Fruit fly (Drosophila melanogaster) whole organism, embryonic: ENCODE results near the gene CG13138.

ENCODE experiments used
- CG10209 ChIP-seq: fragments of 200-800 bp; sonication (Bioruptor generic); optimal IDR thresholded peaks from 3 replicates; lab custom pipeline; 2017; ENCODE audit warnings: missing biosample characterization, mild to moderate bottlenecking, missing genetic modification characterization, missing genetic modification reagents
- CG1024 ChIP-seq: fragments of 200-800 bp; sonication (Bioruptor generic); IDR thresholded peaks from 2 replicates; pipeline ENCODE4 v1.3.6; 2022; ENCODE audit warnings: missing biosample characterization, missing genetic modification characterization
- CG11456 ChIP-seq: fragments of 200-800 bp; sonication (Bioruptor generic); IDR thresholded peaks from 3 replicates; pipeline ENCODE4 v1.3.6; 2022; ENCODE audit warnings: missing biosample characterization, missing genetic modification characterization
- CG12744 ChIP-seq: fragments of 200-800 bp; sonication (Bioruptor generic); optimal IDR thresholded peaks from 2 replicates; lab custom pipeline; 2016; ENCODE audit warnings: missing biosample characterization, missing genetic modification characterization
- CG13287 ChIP-seq: fragments of 200-800 bp; sonication (Bioruptor generic); IDR thresholded peaks from 2 replicates; pipeline ENCODE4 v1.3.6; 2022; ENCODE audit warnings: missing biosample characterization, missing genetic modification characterization; ENCODE audit not compliant: partially characterized antibody
- CG14710 ChIP-seq: fragments of 200-800 bp; sonication (Bioruptor generic); optimal IDR thresholded peaks from 3 replicates; lab custom pipeline; 2019; ENCODE audit warnings: missing biosample characterization, mild to moderate bottlenecking, missing genetic modification characterization, moderate library complexity
- CG15514 ChIP-seq: fragments of 200-800 bp; sonication (Bioruptor generic); optimal IDR thresholded peaks from 3 replicates; lab custom pipeline; 2017; ENCODE audit warnings: missing biosample characterization, missing genetic modification characterization, mild to moderate bottlenecking, moderate library complexity, missing genetic modification reagents
- CG1603 ChIP-seq: fragments of 200-800 bp; sonication (Bioruptor generic); optimal IDR thresholded peaks from 2 replicates; lab custom pipeline; 2019; ENCODE audit warnings: missing biosample characterization, mild to moderate bottlenecking, missing genetic modification characterization, moderate library complexity
- CG16779 ChIP-seq: fragments of 200-800 bp; sonication (Bioruptor generic); IDR thresholded peaks from 2 replicates; pipeline ENCODE4 v1.3.6; 2022; ENCODE audit warnings: missing biosample characterization, missing genetic modification characterization
- CG1832 ChIP-seq: fragments of 200-800 bp; sonication (Bioruptor generic); optimal IDR thresholded peaks from 2 replicates; lab custom pipeline; 2017; ENCODE audit warnings: missing biosample characterization, mild to moderate bottlenecking, missing genetic modification characterization, inconsistent platforms
- CG2116 ChIP-seq: fragments of 200-800 bp; sonication (Bioruptor generic); optimal IDR thresholded peaks from 3 replicates; lab custom pipeline; 2018; ENCODE audit warnings: missing biosample characterization, mild to moderate bottlenecking, missing genetic modification characterization
- CG2889 ChIP-seq: fragments of 200-800 bp; sonication (Bioruptor generic); IDR thresholded peaks from 3 replicates; pipeline ENCODE4 v1.3.6; 2022; ENCODE audit warnings: missing biosample characterization, missing genetic modification characterization
- CG4404 ChIP-seq: fragments of 200-800 bp; sonication (Bioruptor generic); IDR thresholded peaks from 2 replicates; pipeline ENCODE4 v1.3.6; 2022; ENCODE audit warnings: missing biosample characterization, missing genetic modification characterization
- CG5245 ChIP-seq: fragments of 200-800 bp; sonication (Bioruptor generic); optimal IDR thresholded peaks from 3 replicates; lab custom pipeline; 2016; ENCODE audit warnings: missing biosample characterization, missing genetic modification characterization
- CG8290 ChIP-seq, 3 experiments: fragments of 200-800 bp; sonication (Bioruptor generic); optimal IDR thresholded peaks; 2 replicates each; lab custom pipeline; 2016 to 2019; ENCODE audit warnings: missing biosample characterization in 3 of 3, missing genetic modification characterization in 3 of 3, mild to moderate bottlenecking in 2 of 3, moderate library complexity in 1 of 3
- CG9797 ChIP-seq: fragments of 200-800 bp; sonication (Bioruptor generic); optimal IDR thresholded peaks from 3 replicates; lab custom pipeline; 2018; ENCODE audit warnings: missing biosample characterization, mild to moderate bottlenecking, missing genetic modification characterization
- Dp ChIP-seq: fragments of 200-800 bp; sonication (Bioruptor generic); optimal IDR thresholded peaks from 2 replicates; lab custom pipeline; 2018; ENCODE audit warnings: missing biosample characterization, mild to moderate bottlenecking, missing genetic modification characterization, moderate library complexity
- E2f1 ChIP-seq: fragments of 200-800 bp; sonication (Bioruptor generic); IDR thresholded peaks from 2 replicates; pipeline ENCODE4 v1.3.6; 2022; ENCODE audit warnings: missing biosample characterization, missing genetic modification characterization
- E2f2 ChIP-seq: fragments of 200-800 bp; sonication (Bioruptor generic); IDR thresholded peaks from 2 replicates; pipeline ENCODE4 v1.3.6; 2022; ENCODE audit warnings: missing biosample characterization, missing genetic modification characterization
- Ets97D ChIP-seq: fragments of 200-800 bp; sonication (Bioruptor generic); optimal IDR thresholded peaks from 3 replicates; lab custom pipeline; 2016; ENCODE audit warnings: missing biosample characterization, missing genetic modification characterization
- HLH54F ChIP-seq: fragments of 200-800 bp; sonication (Bioruptor generic); optimal IDR thresholded peaks from 3 replicates; lab custom pipeline; 2016; ENCODE audit warnings: missing biosample characterization, missing genetic modification characterization
- Hr78 ChIP-seq, 2 experiments: fragments of 200-800 bp in 1 of 2; fragments of >200 bp in 1 of 2; sonication (Bioruptor generic) in 1 of 2; optimal IDR thresholded peaks; 2 replicates each; lab custom pipeline; 2017 to 2019; ENCODE audit warnings: missing biosample characterization in 2 of 2, missing genetic modification characterization in 2 of 2, mild to moderate bottlenecking in 1 of 2, moderate library complexity in 1 of 2
- MBD-R2 ChIP-seq: fragments of 200-800 bp; sonication (Bioruptor generic); IDR thresholded peaks from 2 replicates; pipeline ENCODE4 v1.3.6; 2022; ENCODE audit warnings: missing biosample characterization, missing genetic modification characterization
- MESR4 ChIP-seq: fragments of 200-800 bp; sonication (Bioruptor generic); optimal IDR thresholded peaks from 2 replicates; lab custom pipeline; 2018; ENCODE audit warnings: missing biosample characterization, mild to moderate bottlenecking, missing genetic modification characterization, moderate library complexity
- Med ChIP-seq: fragments of 200-800 bp; sonication (Bioruptor generic); peaks from one replicate; lab custom pipeline; 2016; ENCODE audit warnings: missing biosample characterization, missing genetic modification characterization, mild to moderate bottlenecking, inconsistent platforms, moderate library complexity
- Nf-YB ChIP-seq: fragments of 200-800 bp; sonication (Bioruptor generic); optimal IDR thresholded peaks from 3 replicates; lab custom pipeline; 2019; ENCODE audit warnings: missing biosample characterization, mild to moderate bottlenecking, missing genetic modification characterization, moderate library complexity
- Opbp ChIP-seq: fragments of 200-800 bp; sonication (Bioruptor generic); IDR thresholded peaks from 3 replicates; pipeline ENCODE4 v1.3.6; 2022; ENCODE audit warnings: missing biosample characterization, missing genetic modification characterization; ENCODE audit not compliant: partially characterized antibody
- Rx ChIP-seq: fragments of 200-800 bp; sonication (Bioruptor generic); IDR thresholded peaks from 2 replicates; pipeline ENCODE4 v1.3.6; 2022; ENCODE audit warnings: missing biosample characterization, missing genetic modification characterization
- Taf1 ChIP-seq: fragments of 200-800 bp; sonication (Bioruptor generic); IDR thresholded peaks from 2 replicates; pipeline ENCODE4 v1.3.6; 2022; ENCODE audit warnings: missing biosample characterization, missing genetic modification characterization
- bcd ChIP-seq: fragments of 200-800 bp; sonication (Bioruptor generic); optimal IDR thresholded peaks from 2 replicates; lab custom pipeline; 2017; ENCODE audit warnings: missing biosample characterization, mild to moderate bottlenecking, missing genetic modification characterization
- chif ChIP-seq, 2 experiments: fragments of 200-800 bp; sonication (Bioruptor generic); optimal IDR thresholded peaks; 3 replicates each; lab custom pipeline; 2016; ENCODE audit warnings: missing biosample characterization in 2 of 2, missing genetic modification characterization in 2 of 2
- chinmo ChIP-seq: fragments of 200-800 bp; sonication (Bioruptor generic); IDR thresholded peaks from 4 replicates; pipeline ENCODE4 v1.3.6; 2022; ENCODE audit warnings: missing biosample characterization, missing genetic modification characterization; ENCODE audit not compliant: partially characterized antibody
- ci ChIP-seq: fragments of 200-800 bp; sonication (Bioruptor generic); IDR thresholded peaks from 3 replicates; pipeline ENCODE4 v1.3.6; 2022; ENCODE audit warnings: missing biosample characterization, missing genetic modification characterization
- da ChIP-seq: fragments of 200-800 bp; sonication (Bioruptor generic); optimal IDR thresholded peaks from 2 replicates; lab custom pipeline; 2016; ENCODE audit warnings: missing biosample characterization, missing genetic modification characterization
- fru ChIP-seq: fragments of >200 bp; optimal IDR thresholded peaks from 2 replicates; lab custom pipeline; 2017
- gfzf ChIP-seq: fragments of 200-800 bp; sonication (Bioruptor generic); optimal IDR thresholded peaks from 2 replicates; lab custom pipeline; 2016; ENCODE audit warnings: missing biosample characterization, mild to moderate bottlenecking, missing genetic modification characterization, moderate library complexity
- ham ChIP-seq: fragments of 200-800 bp; sonication (Bioruptor generic); IDR thresholded peaks from 2 replicates; pipeline ENCODE4 v1.3.6; 2022; ENCODE audit warnings: missing biosample characterization, missing genetic modification characterization
- hth ChIP-seq: fragments of >200 bp; optimal IDR thresholded peaks from 2 replicates; lab custom pipeline; 2017; ENCODE audit warnings: inconsistent platforms
- ind ChIP-seq: fragments of 200-800 bp; sonication (Bioruptor generic); optimal IDR thresholded peaks from 3 replicates; lab custom pipeline; 2016; ENCODE audit warnings: missing biosample characterization, missing genetic modification characterization
- jumu ChIP-seq: fragments of 200-800 bp; sonication (Bioruptor generic); optimal IDR thresholded peaks from 3 replicates; lab custom pipeline; 2016; ENCODE audit warnings: missing biosample characterization, missing genetic modification characterization
- pan ChIP-seq, 4 experiments: fragments of >200 bp in 3 of 4; fragments of 200-800 bp in 1 of 4; sonication (Bioruptor generic) in 1 of 4; optimal IDR thresholded peaks in 3 of 4; IDR thresholded peaks in 1 of 4; 2 replicates each; pipeline versions ENCODE4 v1.3.6 to Lab custom; 2017 to 2022; ENCODE audit warnings: missing biosample characterization in 2 of 4, missing genetic modification characterization in 2 of 4, mixed read lengths in 1 of 4
- pfk ChIP-seq: fragments of 200-800 bp; sonication (Bioruptor generic); optimal IDR thresholded peaks from 2 replicates; lab custom pipeline; 2018; ENCODE audit warnings: missing biosample characterization, mild to moderate bottlenecking, missing genetic modification characterization, moderate library complexity
- row ChIP-seq: fragments of 200-800 bp; sonication (Bioruptor generic); IDR thresholded peaks from 3 replicates; pipeline ENCODE4 v1.3.6; 2022; ENCODE audit warnings: missing biosample characterization, missing genetic modification characterization
- sens ChIP-seq: fragments of 200-800 bp; sonication (Bioruptor generic); peaks from one replicate; lab custom pipeline; 2016; ENCODE audit warnings: missing biosample characterization, missing genetic modification characterization
- seq ChIP-seq: fragments of 200-800 bp; sonication (Bioruptor generic); IDR thresholded peaks from 2 replicates; pipeline ENCODE4 v1.3.6; 2022; ENCODE audit warnings: missing biosample characterization, missing genetic modification characterization
- slbo ChIP-seq: fragments of 200-800 bp; sonication (Bioruptor generic); IDR thresholded peaks from 2 replicates; pipeline ENCODE4 v1.3.6; 2022; ENCODE audit warnings: missing biosample characterization, missing genetic modification characterization
- sob ChIP-seq: fragments of 200-800 bp; sonication (Bioruptor generic); IDR thresholded peaks from 2 replicates; pipeline ENCODE4 v1.3.6; 2022; ENCODE audit warnings: missing biosample characterization, missing genetic modification characterization
- stwl ChIP-seq: fragments of 200-800 bp; sonication (Bioruptor generic); optimal IDR thresholded peaks from 3 replicates; lab custom pipeline; 2018; ENCODE audit warnings: missing biosample characterization, mild to moderate bottlenecking, missing genetic modification characterization, moderate library complexity
- tll ChIP-seq, 2 experiments: fragments of 200-800 bp in 1 of 2; fragments of >200 bp in 1 of 2; sonication (Bioruptor generic) in 1 of 2; optimal IDR thresholded peaks; 2 replicates each; lab custom pipeline; 2017 to 2019; ENCODE audit warnings: missing biosample characterization in 2 of 2, missing genetic modification characterization in 2 of 2, mild to moderate bottlenecking in 1 of 2, moderate library complexity in 1 of 2
- trem ChIP-seq: fragments of 200-800 bp; optimal IDR thresholded peaks from 3 replicates; lab custom pipeline; 2019; ENCODE audit warnings: missing biosample characterization, mild to moderate bottlenecking, missing genetic modification characterization, moderate library complexity
- twi ChIP-seq: fragments of 200-800 bp; optimal IDR thresholded peaks from 2 replicates; lab custom pipeline; 2019; ENCODE audit warnings: missing biosample characterization, mild to moderate bottlenecking, missing genetic modification characterization, moderate library complexity

CG13138 gene

DNA sequence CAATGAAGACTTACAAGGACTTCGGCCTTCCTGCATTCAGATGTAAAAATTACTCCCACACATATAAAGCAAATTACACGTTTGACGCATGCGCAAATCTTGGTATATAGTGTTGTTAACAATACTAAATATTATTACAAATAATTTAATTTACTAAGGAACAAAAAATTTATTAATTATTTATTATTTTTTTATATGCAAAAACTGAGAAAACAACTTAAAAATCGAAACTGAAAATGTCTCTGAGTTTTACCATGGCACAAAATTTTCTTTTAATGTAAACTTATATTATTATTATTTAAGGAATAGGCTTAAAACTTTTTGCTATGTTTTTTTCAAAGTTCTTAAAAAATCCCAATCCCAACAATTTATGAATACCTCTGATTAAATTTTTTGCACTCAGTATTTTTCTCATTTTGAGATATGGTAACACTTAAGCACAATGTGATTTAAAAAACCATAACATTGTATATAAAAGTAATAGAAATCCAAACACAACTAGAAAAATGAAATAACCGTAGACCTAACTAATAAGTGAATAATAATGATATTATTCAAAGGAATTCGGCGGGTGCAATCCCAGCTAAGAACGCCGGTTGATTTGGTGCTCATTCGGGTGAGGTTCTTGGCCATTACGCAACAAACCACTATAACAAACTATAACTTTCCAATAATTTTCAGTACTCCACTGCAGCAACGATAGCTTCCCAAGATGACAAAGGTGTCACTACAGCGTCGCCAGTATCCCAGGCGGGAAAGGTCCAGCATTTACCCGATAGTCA lies 29.4 kb upstream of the CG13138 start, which contains the start of the genes Schip1 and Cox10 (continued):
- TF ChIP-seq Nf-YB (GFP tag; lab: Kevin White, UChicago) (peak; percentile 6), da (GFP tag; lab: Kevin White, UChicago) (no peak), Hr78 (GFP tag; optimal IDR thresholded peaks at IDR 0.05; lab: Kevin White, UChicago) (no peak), CG15514 (peak; percentile 26), Rx (GFP tag; lab: Robert Waterston, UW) (no peak), chinmo (no peak), hth (no peak), CG2889 (no peak), ci (GFP tag; lab: Robert Waterston, UW) (no peak), Taf1 (GFP tag; lab: Robert Waterston, UW) (no peak), ham (GFP tag; lab: Robert Waterston, UW) (no peak), Med (GFP tag; lab: Kevin White, UChicago) (no peak), CG12744 (GFP tag; lab: Kevin White, UChicago) (no peak), jumu (no peak), MESR4 (peak; percentile 68), E2f1 (GFP tag; lab: Robert Waterston, UW) (no peak), chif (GFP tag; optimal IDR thresholded peaks at IDR 0.05; lab: Kevin White, UChicago) (no peak), tll (GFP tag; optimal IDR thresholded peaks at IDR 0.05; lab: Kevin White, UChicago) (no peak), CG13287 (GFP tag; lab: Robert Waterston, UW) (no peak), Opbp (GFP tag; lab: Robert Waterston, UW) (no peak), slbo (GFP tag; lab: Robert Waterston, UW) (no peak; the same call in 1 of the 2 replicates), bcd (GFP tag; lab: Kevin White, UChicago) (no peak), twi (tag; lab: Kevin White, UChicago) (no peak), HLH54F (GFP tag; lab: Kevin White, UChicago) (no peak), CG4404 (GFP tag; lab: Robert Waterston, UW) (no peak), CG11456 (GFP tag; lab: Robert Waterston, UW) (no peak), pan (optimal IDR thresholded peaks at IDR 0.05; lab: Kevin White, UChicago) (no peak), pan (GFP tag; optimal IDR thresholded peaks at IDR 0.05 in 1 of 2, IDR thresholded peaks at IDR 0.05 in 1 of 2) (no peak), CG1024 (GFP tag; lab: Robert Waterston, UW) (no peak), seq (no peak), CG10209 (no peak), ind (GFP tag; lab: Kevin White, UChicago) (no peak), sob (GFP tag; lab: Robert Waterston, UW) (no peak), CG5245 (GFP tag; lab: Kevin White, UChicago) (no peak), CG1832 (no peak)

DNA sequence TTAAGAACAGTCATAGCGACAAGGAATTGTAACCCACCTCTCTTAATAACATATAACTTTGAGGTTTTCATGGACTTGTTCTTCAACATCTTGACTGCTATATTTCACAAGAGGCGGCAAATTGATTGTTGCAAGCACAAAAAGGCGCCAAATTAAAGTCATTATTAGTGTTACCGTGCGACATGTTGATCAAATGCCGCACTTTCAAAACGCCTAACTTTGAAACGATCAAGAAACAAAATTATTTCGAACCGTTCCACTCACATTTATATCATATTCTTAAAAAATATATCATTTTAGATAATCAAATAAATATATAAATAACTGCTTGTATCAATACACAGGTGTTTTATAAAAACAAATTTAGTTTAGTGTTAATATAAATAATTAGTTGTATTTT lies 26.0 kb upstream of the CG13138 start, which contains the start of gene RnrL:
Gene RnrL, minus strand, starts transcription at position 154 of the 400 bp plus-strand sequence.
- TF ChIP-seq CG2116 (GFP tag; lab: Kevin White, UChicago) (peak; percentile 5), CG9797 (peak; percentile 59), trem (tag; lab: Kevin White, UChicago) (peak; percentile 6), stwl (tag; lab: Kevin White, UChicago) (peak; percentile 48), MBD-R2 (peak; percentile 37), row (GFP tag; lab: Robert Waterston, UW) (peak; percentile 39; the same call in 2 of the 3 replicates), pfk (GFP tag; lab: Kevin White, UChicago) (peak; percentile 85), gfzf (GFP tag; lab: Kevin White, UChicago) (peak; percentile 64), Ets97D (GFP tag; lab: Kevin White, UChicago) (no peak), CG8290 (GFP tag; optimal IDR thresholded peaks at IDR 0.05; lab: Kevin White, UChicago) (peak; percentile 46), CG8290 (tag; optimal IDR thresholded peaks at IDR 0.05; lab: Kevin White, UChicago) (no peak), Dp (GFP tag; lab: Kevin White, UChicago) (peak; percentile 75), fru (no peak), E2f2 (GFP tag; lab: Robert Waterston, UW) (peak; percentile 80), CG16779 (GFP tag; lab: Robert Waterston, UW) (no peak), CG1603 (tag; lab: Kevin White, UChicago) (peak; percentile 95), sens (GFP tag; lab: Kevin White, UChicago) (peak; percentile 10), CG14710 (tag; lab: Kevin White, UChicago) (peak; percentile 7)
